Fruit fly (Drosophila melanogaster) whole organism, embryonic: Measurements from ENCODE around the gene Rpt4.
A peak's percentile ranks its signal among the peaks of the same experiment; 100 is the strongest.

Experiments used
- Asciz ChIP-seq: fragments of 200-800 bp; sonication (Bioruptor generic); optimal IDR thresholded peaks from 2 replicates; lab custom pipeline; 2017; ENCODE audit warnings: missing biosample characterization, mild to moderate bottlenecking, missing genetic modification characterization, missing genetic modification reagents
- B-H1 ChIP-seq: fragments of 200-800 bp; sonication (Bioruptor generic); IDR thresholded peaks from 3 replicates; pipeline ENCODE4 v1.3.6; 2022; ENCODE audit warnings: missing biosample characterization, missing genetic modification characterization
- C15 ChIP-seq: fragments of 200-800 bp; sonication (Bioruptor generic); IDR thresholded peaks from 3 replicates; pipeline ENCODE4 v1.3.6; 2022; ENCODE audit warnings: missing biosample characterization, missing genetic modification characterization
- CG10274 ChIP-seq: fragments of 200-800 bp; sonication (Bioruptor generic); optimal IDR thresholded peaks from 3 replicates; lab custom pipeline; 2017; ENCODE audit warnings: missing biosample characterization, mild to moderate bottlenecking, missing genetic modification characterization
- CG10959 ChIP-seq: fragments of 200-800 bp; sonication (Bioruptor generic); IDR thresholded peaks from 2 replicates; pipeline ENCODE4 v1.3.6; 2022; ENCODE audit warnings: missing biosample characterization, missing genetic modification characterization
- CG11093 ChIP-seq: fragments of 200-800 bp; sonication (Bioruptor generic); IDR thresholded peaks from 3 replicates; pipeline ENCODE4 v1.3.6; 2022; ENCODE audit warnings: missing biosample characterization, missing genetic modification characterization
- CG12219 ChIP-seq: fragments of 200-800 bp; sonication (Bioruptor generic); optimal IDR thresholded peaks from 3 replicates; lab custom pipeline; 2018; ENCODE audit warnings: missing biosample characterization, mild to moderate bottlenecking, missing genetic modification characterization
- CG13296 ChIP-seq: fragments of 200-800 bp; sonication (Bioruptor generic); optimal IDR thresholded peaks from 3 replicates; lab custom pipeline; 2018; ENCODE audit warnings: missing biosample characterization, mild to moderate bottlenecking, missing genetic modification characterization
- CG15011 ChIP-seq: fragments of 200-800 bp; sonication (Bioruptor generic); optimal IDR thresholded peaks from 3 replicates; lab custom pipeline; 2018; ENCODE audit warnings: missing biosample characterization, mild to moderate bottlenecking, missing genetic modification characterization
- CG1832 ChIP-seq: fragments of 200-800 bp; sonication (Bioruptor generic); optimal IDR thresholded peaks from 2 replicates; lab custom pipeline; 2017; ENCODE audit warnings: missing biosample characterization, mild to moderate bottlenecking, missing genetic modification characterization, inconsistent platforms
- CG18476 ChIP-seq: fragments of 200-800 bp; sonication (Bioruptor generic); optimal IDR thresholded peaks from 2 replicates; lab custom pipeline; 2016; ENCODE audit warnings: missing biosample characterization, mild to moderate bottlenecking, missing genetic modification characterization
- CG34224 ChIP-seq: fragments of 200-800 bp; sonication (Bioruptor generic); IDR thresholded peaks from 3 replicates; pipeline ENCODE4 v1.3.6; 2022; ENCODE audit warnings: missing biosample characterization, missing genetic modification characterization; ENCODE audit not compliant: partially characterized antibody
- CG3838 ChIP-seq: fragments of 200-800 bp; sonication (Bioruptor generic); optimal IDR thresholded peaks from 3 replicates; lab custom pipeline; 2016; ENCODE audit warnings: missing biosample characterization, missing genetic modification characterization
- CG3847 ChIP-seq: fragments of 200-800 bp; sonication (Bioruptor generic); IDR thresholded peaks from 2 replicates; pipeline ENCODE4 v1.3.6; 2022; ENCODE audit warnings: missing biosample characterization, missing genetic modification characterization
- CG4360 ChIP-seq: fragments of 200-800 bp; sonication (Bioruptor generic); IDR thresholded peaks from 2 replicates; pipeline ENCODE4 v1.3.6; 2022; ENCODE audit warnings: missing biosample characterization, missing genetic modification characterization
- CG6272 ChIP-seq: fragments of 200-800 bp; sonication (Bioruptor generic); IDR thresholded peaks from 2 replicates; pipeline ENCODE4 v1.3.6; 2022; ENCODE audit warnings: missing biosample characterization, missing genetic modification characterization
- CG7839 ChIP-seq: fragments of 200-800 bp; sonication (Bioruptor generic); optimal IDR thresholded peaks from 3 replicates; lab custom pipeline; 2018; ENCODE audit warnings: missing biosample characterization, mild to moderate bottlenecking, missing genetic modification characterization, moderate library complexity
- D19A ChIP-seq: fragments of 200-800 bp; optimal IDR thresholded peaks from 3 replicates; lab custom pipeline; 2019; ENCODE audit warnings: missing biosample characterization, mild to moderate bottlenecking, missing genetic modification characterization, moderate library complexity
- Dip2 ChIP-seq: fragments of 200-800 bp; sonication (Bioruptor generic); IDR thresholded peaks from 2 replicates; pipeline ENCODE4 v1.3.6; 2022; ENCODE audit warnings: missing biosample characterization, missing genetic modification characterization
- Dref ChIP-seq: fragments of 200-800 bp; sonication (Bioruptor generic); IDR thresholded peaks from 2 replicates; pipeline ENCODE4 v1.3.6; 2022; ENCODE audit warnings: missing biosample characterization, missing genetic modification characterization
- HmgD ChIP-seq: fragments of 200-800 bp; sonication (Bioruptor generic); optimal IDR thresholded peaks from 3 replicates; lab custom pipeline; 2016; ENCODE audit warnings: missing biosample characterization, missing genetic modification characterization
- Kr ChIP-seq: fragments of 200-800 bp; sonication (Bioruptor generic); optimal IDR thresholded peaks from 2 replicates; lab custom pipeline; 2017; ENCODE audit warnings: missing biosample characterization, mild to moderate bottlenecking, missing genetic modification characterization
- MESR4 ChIP-seq: fragments of 200-800 bp; sonication (Bioruptor generic); optimal IDR thresholded peaks from 2 replicates; lab custom pipeline; 2018; ENCODE audit warnings: missing biosample characterization, mild to moderate bottlenecking, missing genetic modification characterization, moderate library complexity
- MTF-1 ChIP-seq: fragments of 200-800 bp; sonication (Bioruptor generic); optimal IDR thresholded peaks from 2 replicates; lab custom pipeline; 2018; ENCODE audit warnings: missing biosample characterization, mild to moderate bottlenecking, missing genetic modification characterization, borderline replicate concordance
- Oaz ChIP-seq: fragments of 200-800 bp; sonication (Bioruptor generic); IDR thresholded peaks from 2 replicates; pipeline ENCODE4 v1.3.6; 2022; ENCODE audit warnings: missing biosample characterization, missing genetic modification characterization
- ac ChIP-seq: fragments of 200-800 bp; sonication (Bioruptor generic); optimal IDR thresholded peaks from 3 replicates; lab custom pipeline; 2017; ENCODE audit warnings: missing biosample characterization, mild to moderate bottlenecking, missing genetic modification characterization
- bsh ChIP-seq, 2 experiments: fragments of 200-800 bp; sonication (Bioruptor generic); optimal IDR thresholded peaks; 2 replicates each; lab custom pipeline; 2017 to 2018; ENCODE audit warnings: mild to moderate bottlenecking in 2 of 2, missing biosample characterization in 2 of 2, missing genetic modification characterization in 2 of 2, moderate library complexity in 1 of 2
- cg ChIP-seq: fragments of 200-800 bp; sonication (Bioruptor generic); optimal IDR thresholded peaks from 3 replicates; lab custom pipeline; 2019; ENCODE audit warnings: missing biosample characterization, mild to moderate bottlenecking, missing genetic modification characterization, moderate library complexity
- ci ChIP-seq: fragments of 200-800 bp; sonication (Bioruptor generic); IDR thresholded peaks from 3 replicates; pipeline ENCODE4 v1.3.6; 2022; ENCODE audit warnings: missing biosample characterization, missing genetic modification characterization
- crol ChIP-seq: fragments of 200-800 bp; sonication (Bioruptor generic); IDR thresholded peaks from 2 replicates; pipeline ENCODE4 v1.3.6; 2022; ENCODE audit warnings: missing biosample characterization, missing genetic modification characterization
- danr ChIP-seq: fragments of 200-800 bp; sonication (Bioruptor generic); IDR thresholded peaks from 2 replicates; pipeline ENCODE4 v1.3.6; 2022; ENCODE audit warnings: missing biosample characterization, missing genetic modification characterization
- dmrt11E ChIP-seq: fragments of 200-800 bp; sonication (Bioruptor generic); optimal IDR thresholded peaks from 3 replicates; lab custom pipeline; 2018; ENCODE audit warnings: missing biosample characterization, mild to moderate bottlenecking, missing genetic modification characterization, moderate library complexity
- emc ChIP-seq: fragments of 200-800 bp; sonication (Bioruptor generic); optimal IDR thresholded peaks from 2 replicates; lab custom pipeline; 2016; ENCODE audit warnings: missing biosample characterization, missing genetic modification characterization
- eyg ChIP-seq: fragments of 200-800 bp; sonication (Bioruptor generic); optimal IDR thresholded peaks from 3 replicates; lab custom pipeline; 2016; ENCODE audit warnings: missing biosample characterization, missing genetic modification characterization
- fd64A ChIP-seq: fragments of 200-800 bp; sonication (Bioruptor generic); optimal IDR thresholded peaks from 3 replicates; lab custom pipeline; 2018; ENCODE audit warnings: missing biosample characterization, mild to moderate bottlenecking, missing genetic modification characterization
- gfzf ChIP-seq: fragments of 200-800 bp; sonication (Bioruptor generic); optimal IDR thresholded peaks from 2 replicates; lab custom pipeline; 2016; ENCODE audit warnings: missing biosample characterization, mild to moderate bottlenecking, missing genetic modification characterization, moderate library complexity
- hkb ChIP-seq, 2 experiments: fragments of 200-800 bp in 1 of 2; fragments of >200 bp in 1 of 2; sonication (Bioruptor generic) in 1 of 2; IDR thresholded peaks in 1 of 2; optimal IDR thresholded peaks in 1 of 2; 2 replicates each; pipeline versions ENCODE4 v1.3.6 to Lab custom; 2017 to 2022; ENCODE audit warnings: missing biosample characterization in 1 of 2, missing genetic modification characterization in 1 of 2
- inv ChIP-seq: fragments of 200-800 bp; sonication (Bioruptor generic); IDR thresholded peaks from 2 replicates; pipeline ENCODE4 v1.3.6; 2022; ENCODE audit warnings: missing biosample characterization, missing genetic modification characterization; ENCODE audit not compliant: partially characterized antibody
- ken ChIP-seq: fragments of 200-800 bp; sonication (Bioruptor generic); IDR thresholded peaks from 3 replicates; pipeline ENCODE4 v1.3.6; 2022; ENCODE audit warnings: missing biosample characterization, missing genetic modification characterization
- knrl ChIP-seq: fragments of 200-800 bp; sonication (Bioruptor generic); IDR thresholded peaks from 3 replicates; pipeline ENCODE4 v1.3.6; 2022; ENCODE audit warnings: missing biosample characterization, missing genetic modification characterization; ENCODE audit not compliant: partially characterized antibody
- mam ChIP-seq: fragments of 200-800 bp; sonication (Bioruptor generic); optimal IDR thresholded peaks from 3 replicates; lab custom pipeline; 2016; ENCODE audit warnings: missing biosample characterization, missing genetic modification characterization
- onecut ChIP-seq: fragments of 200-800 bp; sonication (Bioruptor generic); IDR thresholded peaks from 2 replicates; pipeline ENCODE4 v1.3.6; 2022; ENCODE audit warnings: missing biosample characterization, missing genetic modification characterization
- pan ChIP-seq, 4 experiments: fragments of >200 bp in 3 of 4; fragments of 200-800 bp in 1 of 4; sonication (Bioruptor generic) in 1 of 4; optimal IDR thresholded peaks in 3 of 4; IDR thresholded peaks in 1 of 4; 2 replicates each; pipeline versions ENCODE4 v1.3.6 to Lab custom; 2017 to 2022; ENCODE audit warnings: missing biosample characterization in 2 of 4, missing genetic modification characterization in 2 of 4, mixed read lengths in 1 of 4
- pros ChIP-seq: fragments of 200-800 bp; sonication (Bioruptor generic); optimal IDR thresholded peaks from 3 replicates; lab custom pipeline; 2019; ENCODE audit warnings: missing biosample characterization, mild to moderate bottlenecking, missing genetic modification characterization, moderate library complexity
- repo ChIP-seq: fragments of 200-800 bp; sonication (Bioruptor generic); optimal IDR thresholded peaks from 2 replicates; lab custom pipeline; 2016; ENCODE audit warnings: missing biosample characterization, missing genetic modification characterization
- sc ChIP-seq, 3 experiments: fragments of >200 bp in 2 of 3; fragments of 200-800 bp in 1 of 3; sonication (Bioruptor generic) in 1 of 3; optimal IDR thresholded peaks; 2 replicates in 2 of 3; 3 replicates in 1 of 3; lab custom pipeline; 2017; ENCODE audit warnings: mild to moderate bottlenecking in 1 of 3, missing biosample characterization in 1 of 3, missing genetic modification characterization in 1 of 3, missing genetic modification reagents in 1 of 3
- scrt ChIP-seq: fragments of 200-800 bp; sonication (Bioruptor generic); optimal IDR thresholded peaks from 2 replicates; lab custom pipeline; 2018; ENCODE audit warnings: missing biosample characterization, mild to moderate bottlenecking, missing genetic modification characterization, moderate library complexity
- sna ChIP-seq: fragments of 200-800 bp; sonication (Bioruptor generic); IDR thresholded peaks from 2 replicates; pipeline ENCODE4 v1.3.6; 2022; ENCODE audit warnings: missing biosample characterization, missing genetic modification characterization; ENCODE audit not compliant: partially characterized antibody
- so ChIP-seq: fragments of 200-800 bp; sonication (Bioruptor generic); IDR thresholded peaks from 3 replicates; pipeline ENCODE4 v1.3.6; 2022; ENCODE audit warnings: missing biosample characterization, missing genetic modification characterization
- stwl ChIP-seq: fragments of 200-800 bp; sonication (Bioruptor generic); optimal IDR thresholded peaks from 3 replicates; lab custom pipeline; 2018; ENCODE audit warnings: missing biosample characterization, mild to moderate bottlenecking, missing genetic modification characterization, moderate library complexity

The Rpt4 gene

dm6 chrX:6276590-6276989 is 14.5 kb downstream of the Rpt4 start, which contains the start of gene CG3566 (continued):
- no peak for TF ChIP-seq mam (GFP tag; lab: Kevin White, UChicago)
- TF ChIP-seq ken (GFP tag; lab: Robert Waterston, UW): no peak
- TF ChIP-seq ac (GFP tag; lab: Kevin White, UChicago): no peak
- no peak for TF ChIP-seq CG6272 (GFP tag; lab: Robert Waterston, UW)
- TF ChIP-seq MTF-1 (GFP tag; lab: Kevin White, UChicago): no peak
- peak; percentile 38 for TF ChIP-seq stwl (tag; lab: Kevin White, UChicago)
- TF ChIP-seq hkb (optimal IDR thresholded peaks at IDR 0.05; lab: Kevin White, UChicago): no peak
- TF ChIP-seq hkb (GFP tag; IDR thresholded peaks at IDR 0.05; lab: Robert Waterston, UW): no peak
- TF ChIP-seq CG7839 (tag; lab: Kevin White, UChicago): no peak
- TF ChIP-seq cg (GFP tag; lab: Kevin White, UChicago): no peak
- peak; percentile 71 for TF ChIP-seq gfzf (GFP tag; lab: Kevin White, UChicago)
- TF ChIP-seq Asciz (GFP tag; lab: Kevin White, UChicago): no peak
- TF ChIP-seq D19A (tag; lab: Kevin White, UChicago): peak; percentile 66
- no peak for TF ChIP-seq Oaz
- no peak for TF ChIP-seq HmgD (GFP tag; lab: Kevin White, UChicago)
- no peak for TF ChIP-seq CG34224 (GFP tag; lab: Robert Waterston, UW)
- TF ChIP-seq CG18476 (GFP tag; lab: Kevin White, UChicago): no peak
- TF ChIP-seq crol (GFP tag; lab: Robert Waterston, UW): no peak
- TF ChIP-seq CG10959: no peak
- TF ChIP-seq scrt (GFP tag; lab: Kevin White, UChicago): no peak
- no peak for TF ChIP-seq eyg
- TF ChIP-seq so (GFP tag; lab: Robert Waterston, UW): no peak
- TF ChIP-seq pan (optimal IDR thresholded peaks at IDR 0.05; lab: Kevin White, UChicago): no peak
- no peak for TF ChIP-seq pan (GFP tag; optimal IDR thresholded peaks at IDR 0.05 in 1 of 2, IDR thresholded peaks at IDR 0.05 in 1 of 2)
- no peak for TF ChIP-seq CG13296 (GFP tag; lab: Kevin White, UChicago)
- no peak for TF ChIP-seq B-H1 (GFP tag; lab: Robert Waterston, UW)
- peak; percentile 55 for TF ChIP-seq MESR4
- TF ChIP-seq pros: no peak
- TF ChIP-seq repo: no peak
- TF ChIP-seq C15 (GFP tag; lab: Robert Waterston, UW): no peak
- no peak for TF ChIP-seq CG3838 (GFP tag; lab: Kevin White, UChicago)
- TF ChIP-seq dmrt11E (tag; lab: Kevin White, UChicago): no peak
- no peak for TF ChIP-seq CG1832
- TF ChIP-seq CG11093: no peak
- TF ChIP-seq fd64A (GFP tag; lab: Kevin White, UChicago): no peak
- TF ChIP-seq knrl (GFP tag; lab: Robert Waterston, UW): 0 out of 3 replicates have a peak, but pooled peaks have one; percentile 12
- no peak for TF ChIP-seq CG12219
- TF ChIP-seq emc (GFP tag; lab: Kevin White, UChicago): no peak
- TF ChIP-seq CG15011: no peak
- TF ChIP-seq bsh (GFP tag; optimal IDR thresholded peaks at IDR 0.05; lab: Kevin White, UChicago): no peak
- no peak for TF ChIP-seq danr (GFP tag; lab: Robert Waterston, UW)
- TF ChIP-seq CG3847: no peak
- no peak for TF ChIP-seq CG4360 (GFP tag; lab: Robert Waterston, UW)
- no peak for TF ChIP-seq CG10274 (GFP tag; lab: Kevin White, UChicago)
- TF ChIP-seq Kr: no peak
- 0 out of 3 replicates have a peak, but pooled peaks have one; percentile 40 for TF ChIP-seq ci (GFP tag; lab: Robert Waterston, UW)
- no peak for TF ChIP-seq Dip2 (GFP tag; lab: Robert Waterston, UW)
- no peak for TF ChIP-seq inv (GFP tag; lab: Robert Waterston, UW)
- no peak for TF ChIP-seq onecut (GFP tag; lab: Robert Waterston, UW)
- no peak for TF ChIP-seq sna (GFP tag; lab: Robert Waterston, UW)
- no peak for TF ChIP-seq Dref
- TF ChIP-seq sc (optimal IDR thresholded peaks at IDR 0.05; lab: Kevin White, UChicago): no peak
- no peak for TF ChIP-seq sc (GFP tag; optimal IDR thresholded peaks at IDR 0.05; lab: Kevin White, UChicago)
